Fruit fly (Drosophila melanogaster): ENCODE data around the gene CG42728.

Gene CG42728

DNA sequence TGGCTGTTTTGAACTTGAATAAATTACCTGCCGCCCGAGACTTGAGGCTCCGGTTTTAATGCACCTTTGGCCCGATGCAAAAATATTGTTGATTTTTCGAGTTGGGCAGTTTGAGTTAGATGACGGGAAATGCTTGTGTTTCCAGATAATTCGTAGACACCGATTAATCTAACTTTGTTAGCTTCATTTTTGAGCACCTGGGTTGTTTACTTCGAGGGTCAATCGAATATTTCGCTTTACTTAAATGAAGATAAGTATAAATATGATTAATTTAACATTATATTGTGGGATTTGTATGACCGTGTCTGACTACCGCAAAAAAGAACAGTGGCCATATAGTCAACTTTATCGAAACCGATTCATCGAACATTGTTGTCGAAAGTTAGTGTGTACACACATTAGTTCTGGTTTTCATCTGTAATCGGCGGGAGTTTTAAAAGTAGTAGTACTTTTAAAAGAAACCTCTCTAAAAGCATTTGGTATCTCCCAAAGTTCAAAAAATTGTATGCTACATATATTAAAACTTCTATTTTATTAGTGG lies 4.1 kb downstream of the CG42728 start, which contains the start of gene CG7945:
TSS of gene CG7945 (minus strand) at position 332 of the 541 bp plus-strand sequence.
- TF ChIP-seq Myc (optimal IDR thresholded peaks at IDR 0.05) (no peak), ttk (optimal IDR thresholded peaks at IDR 0.05) (no peak), insv (optimal IDR thresholded peaks at IDR 0.05) (no peak), h (optimal IDR thresholded peaks at IDR 0.05) (no peak), psq (optimal IDR thresholded peaks at IDR 0.05) (no peak), Sin3A (optimal IDR thresholded peaks at IDR 0.05) (no peak)

DNA sequence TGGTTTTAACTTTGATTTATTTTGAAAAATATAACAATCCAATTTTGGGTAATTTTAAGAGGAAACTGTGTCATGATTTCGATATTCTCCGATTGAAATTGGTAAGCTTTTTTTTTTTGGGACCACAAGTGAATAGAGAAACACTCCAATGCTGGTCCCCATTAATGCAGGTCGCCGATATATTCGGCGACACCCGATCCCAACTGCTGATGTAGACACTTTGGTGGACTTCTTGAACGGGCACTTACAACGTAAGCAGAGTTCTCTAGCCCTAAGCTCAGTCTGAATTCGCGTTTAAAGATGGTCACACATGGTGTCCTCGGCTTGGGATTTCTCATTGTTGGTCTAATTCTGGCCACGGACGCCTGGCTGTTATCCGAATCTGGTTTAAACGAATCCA lies 7.7 kb downstream of the CG42728 start, which contains the start of gene yellow-k:
TSS of gene yellow-k (plus strand) at position 301 of the 400 bp plus-strand sequence.
- TF ChIP-seq h (optimal IDR thresholded peaks at IDR 0.05) (no peak), Sin3A (optimal IDR thresholded peaks at IDR 0.05) (no peak), insv (optimal IDR thresholded peaks at IDR 0.05) (no peak), psq (optimal IDR thresholded peaks at IDR 0.05) (no peak), Myc (optimal IDR thresholded peaks at IDR 0.05) (no peak), ttk (optimal IDR thresholded peaks at IDR 0.05) (no peak)

DNA sequence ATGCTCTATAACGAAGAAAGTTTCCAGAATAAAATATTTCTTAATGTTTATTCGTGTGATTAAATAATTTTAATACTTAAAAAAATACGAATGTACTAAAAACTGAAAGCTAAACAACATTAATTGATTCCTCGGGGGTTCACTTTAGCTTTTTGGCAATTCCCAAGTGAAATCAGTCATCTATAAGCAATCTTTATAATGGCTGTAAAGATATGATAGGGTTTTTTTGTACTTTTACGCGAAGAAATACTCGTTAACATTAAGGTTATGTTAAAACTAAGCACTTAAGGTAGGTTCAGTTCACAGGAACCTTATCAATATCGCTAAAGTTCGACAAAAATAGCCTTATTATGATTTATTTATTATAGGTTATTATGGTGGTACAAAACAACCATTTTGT lies 8.1 kb downstream of the CG42728 start:
- TF ChIP-seq Myc (optimal IDR thresholded peaks at IDR 0.05) (no peak), psq (optimal IDR thresholded peaks at IDR 0.05) (no peak), insv (optimal IDR thresholded peaks at IDR 0.05) (no peak), ttk (optimal IDR thresholded peaks at IDR 0.05) (no peak), Sin3A (optimal IDR thresholded peaks at IDR 0.05) (no peak), h (optimal IDR thresholded peaks at IDR 0.05) (no peak)

DNA sequence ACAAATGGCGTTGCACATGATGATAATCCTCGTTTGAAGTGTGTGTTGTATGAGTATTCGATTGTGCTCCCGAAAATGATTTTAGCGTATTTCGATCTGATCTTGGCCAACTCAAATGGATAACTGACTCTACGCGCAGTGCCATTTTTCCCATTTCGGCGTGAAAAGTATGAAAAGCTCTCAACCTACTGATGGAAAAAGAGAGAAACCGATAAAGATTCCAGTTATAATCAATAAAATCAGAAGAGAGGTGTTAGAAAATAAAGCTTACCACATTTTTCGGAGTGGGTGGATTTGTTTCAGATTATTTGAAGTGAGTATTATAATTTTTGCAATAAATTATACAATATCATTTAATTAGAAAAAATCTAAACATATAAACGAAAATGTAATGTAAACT lies 8.5 kb downstream of the CG42728 start, which contains the start of gene mex1:
TSS of gene mex1 (minus strand) at position 101 of the 400 bp plus-strand sequence.
- TF ChIP-seq h (optimal IDR thresholded peaks at IDR 0.05), result no peak
- TF ChIP-seq Sin3A (optimal IDR thresholded peaks at IDR 0.05), result no peak
- no peak for TF ChIP-seq insv (optimal IDR thresholded peaks at IDR 0.05)
- no peak for TF ChIP-seq Myc (optimal IDR thresholded peaks at IDR 0.05)
- no peak for TF ChIP-seq ttk (optimal IDR thresholded peaks at IDR 0.05)
- no peak for TF ChIP-seq psq (optimal IDR thresholded peaks at IDR 0.05)

DNA sequence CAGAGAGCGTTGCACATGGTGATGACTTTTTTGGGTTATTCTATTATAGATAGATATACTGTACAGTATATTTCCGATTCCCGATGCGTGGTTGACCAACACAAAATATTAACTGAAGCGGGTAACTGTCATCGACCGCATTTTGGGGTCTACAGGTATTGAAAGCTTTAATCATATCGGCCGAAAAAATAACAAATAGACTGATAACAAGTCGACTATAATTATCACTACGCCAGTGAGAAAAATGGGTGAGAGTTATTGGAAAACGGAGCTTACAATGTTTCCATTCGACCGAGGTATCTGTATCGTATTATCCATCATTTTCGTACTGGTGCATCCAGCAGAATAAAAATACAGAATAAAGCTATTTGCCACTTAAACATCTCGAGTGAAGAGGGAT lies 9.7 kb downstream of the CG42728 start:
- TF ChIP-seq Sin3A (optimal IDR thresholded peaks at IDR 0.05) (no peak), h (optimal IDR thresholded peaks at IDR 0.05) (no peak), insv (optimal IDR thresholded peaks at IDR 0.05) (no peak), psq (optimal IDR thresholded peaks at IDR 0.05) (no peak), ttk (optimal IDR thresholded peaks at IDR 0.05) (no peak), Myc (optimal IDR thresholded peaks at IDR 0.05) (no peak)

DNA sequence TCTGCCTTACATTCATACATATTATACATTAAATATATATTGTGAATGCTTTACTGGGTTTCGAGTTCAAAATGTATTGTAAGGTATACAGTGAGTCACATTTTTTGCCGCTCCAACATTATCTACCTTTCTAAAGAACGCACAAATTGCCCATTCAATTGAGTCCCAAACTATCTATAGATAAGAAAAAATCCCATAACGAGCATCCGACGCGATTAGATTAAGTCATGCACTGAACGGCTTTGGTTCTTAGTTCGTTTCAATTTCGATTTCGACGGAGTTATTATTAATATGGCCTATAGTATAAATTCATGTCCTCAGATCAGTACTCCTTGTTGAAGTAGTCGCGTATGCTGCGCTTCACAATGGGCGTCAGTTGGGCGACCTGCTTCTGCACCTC lies 10.5 kb downstream of the CG42728 start:
- TF ChIP-seq insv (optimal IDR thresholded peaks at IDR 0.05) (no peak), Sin3A (optimal IDR thresholded peaks at IDR 0.05) (no peak), psq (optimal IDR thresholded peaks at IDR 0.05) (no peak), ttk (optimal IDR thresholded peaks at IDR 0.05) (no peak)

DNA sequence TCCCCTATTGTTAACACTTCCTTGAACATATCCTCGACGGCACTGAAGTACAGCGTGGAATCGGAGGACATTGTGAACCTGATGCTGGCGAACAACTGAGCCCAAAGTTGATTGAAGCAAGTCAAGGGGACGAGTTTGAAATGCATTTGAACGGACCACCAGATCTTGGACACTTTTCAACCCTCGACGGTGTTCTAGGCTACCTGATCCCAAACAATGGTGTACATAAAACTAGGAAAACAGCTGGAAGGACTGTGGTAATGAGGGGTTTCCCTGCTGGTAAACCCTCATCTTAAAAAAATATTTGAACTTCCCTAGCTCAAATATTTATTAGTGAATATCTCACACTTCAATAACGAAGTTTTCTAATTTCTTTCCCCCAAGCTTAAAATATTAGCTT lies 11.0 kb downstream of the CG42728 start, which contains the start of gene CG13454:
TSS of gene CG13454 (minus strand) at position 101 of the 400 bp plus-strand sequence.
- TF ChIP-seq ttk (optimal IDR thresholded peaks at IDR 0.05), result no peak
- no peak for TF ChIP-seq h (optimal IDR thresholded peaks at IDR 0.05)
- TF ChIP-seq Sin3A (optimal IDR thresholded peaks at IDR 0.05), result no peak
- TF ChIP-seq psq (optimal IDR thresholded peaks at IDR 0.05), result no peak
- no peak for TF ChIP-seq Myc (optimal IDR thresholded peaks at IDR 0.05)
- TF ChIP-seq insv (optimal IDR thresholded peaks at IDR 0.05), result no peak

DNA sequence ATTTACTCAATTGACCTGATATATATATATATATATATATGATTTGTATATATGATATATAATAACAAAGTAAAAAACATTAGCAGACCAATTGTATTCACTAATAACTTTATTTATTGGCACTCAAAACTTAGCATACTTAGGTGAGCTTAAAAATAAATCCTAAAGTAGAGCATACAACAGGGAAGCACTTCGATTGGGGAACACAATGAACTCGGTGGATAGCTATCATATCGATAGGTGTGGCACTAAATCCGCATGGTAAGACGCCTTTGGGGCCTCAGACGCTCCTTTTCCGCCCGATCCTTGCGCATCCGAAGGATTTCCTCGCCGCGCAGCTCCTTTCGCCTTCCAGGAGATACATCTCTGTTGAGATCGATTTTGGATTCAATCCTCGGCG lies 11.6 kb downstream of the CG42728 start:
- no peak for TF ChIP-seq insv (optimal IDR thresholded peaks at IDR 0.05)
- no peak for TF ChIP-seq h (optimal IDR thresholded peaks at IDR 0.05)
- no peak for TF ChIP-seq psq (optimal IDR thresholded peaks at IDR 0.05)
- no peak for TF ChIP-seq ttk (optimal IDR thresholded peaks at IDR 0.05)
- no peak for TF ChIP-seq Sin3A (optimal IDR thresholded peaks at IDR 0.05)
- TF ChIP-seq Myc (optimal IDR thresholded peaks at IDR 0.05), result no peak

DNA sequence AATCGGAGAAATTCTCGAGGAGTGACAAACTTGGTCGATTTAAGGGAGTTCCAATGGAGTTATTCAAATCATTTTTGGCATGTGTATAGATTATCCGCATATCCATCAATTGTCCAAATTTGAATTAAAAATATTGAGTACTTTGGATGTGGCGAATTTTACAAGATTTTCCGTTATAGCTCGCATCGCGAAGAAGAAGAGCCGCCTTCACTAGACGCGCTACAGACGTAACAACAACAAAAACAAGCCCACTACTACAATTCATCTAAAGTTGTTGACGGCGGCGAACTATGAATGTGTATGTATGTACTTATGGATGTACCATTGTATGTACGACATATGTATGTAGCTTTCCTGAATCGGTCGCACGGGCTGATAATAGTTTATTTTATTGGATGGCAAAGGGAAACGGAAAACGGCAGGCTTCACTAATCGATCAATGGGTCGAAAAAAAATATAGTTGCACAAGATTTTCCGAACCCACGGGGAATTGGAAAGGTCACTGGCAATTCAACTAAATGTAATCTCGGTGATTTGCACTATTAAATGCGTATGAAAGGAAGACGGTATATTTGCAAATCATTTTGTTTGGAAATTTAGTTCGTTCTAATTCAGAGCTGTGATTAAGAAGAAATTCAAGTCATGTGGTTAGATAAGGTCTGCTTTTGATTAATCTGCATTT lies 13.0 kb downstream of the CG42728 start:
- TF ChIP-seq h (optimal IDR thresholded peaks at IDR 0.05), result no peak
- no peak for TF ChIP-seq ttk (optimal IDR thresholded peaks at IDR 0.05)
- TF ChIP-seq insv (optimal IDR thresholded peaks at IDR 0.05), result no peak
- no peak for TF ChIP-seq Sin3A (optimal IDR thresholded peaks at IDR 0.05)
- TF ChIP-seq psq (optimal IDR thresholded peaks at IDR 0.05), result no peak
- no peak for TF ChIP-seq Myc (optimal IDR thresholded peaks at IDR 0.05)

DNA sequence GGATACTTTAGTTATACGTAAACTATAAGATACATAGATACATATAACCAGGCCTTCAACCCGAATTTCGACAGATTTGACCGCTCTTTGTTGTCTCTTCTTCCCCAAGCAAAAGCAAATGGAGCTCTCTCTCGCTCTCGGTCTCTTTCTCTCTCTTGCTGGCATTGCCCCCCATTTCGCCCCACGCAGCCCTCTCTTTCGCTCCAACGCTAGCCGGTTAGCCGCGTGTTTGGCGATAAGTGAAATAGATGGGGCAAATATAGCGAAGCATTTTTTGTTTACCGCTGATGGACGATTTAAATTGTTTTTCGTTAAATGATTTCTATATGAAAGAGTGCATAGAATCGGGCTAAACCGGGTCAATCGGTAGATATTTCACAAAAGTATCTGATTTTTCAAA lies 13.6 kb downstream of the CG42728 start:
- TF ChIP-seq Myc (optimal IDR thresholded peaks at IDR 0.05), result no peak
- no peak for TF ChIP-seq insv (optimal IDR thresholded peaks at IDR 0.05)
- TF ChIP-seq h (optimal IDR thresholded peaks at IDR 0.05), result no peak
- TF ChIP-seq Sin3A (optimal IDR thresholded peaks at IDR 0.05), result no peak
- TF ChIP-seq ttk (optimal IDR thresholded peaks at IDR 0.05), result no peak
- TF ChIP-seq psq (optimal IDR thresholded peaks at IDR 0.05), result no peak

DNA sequence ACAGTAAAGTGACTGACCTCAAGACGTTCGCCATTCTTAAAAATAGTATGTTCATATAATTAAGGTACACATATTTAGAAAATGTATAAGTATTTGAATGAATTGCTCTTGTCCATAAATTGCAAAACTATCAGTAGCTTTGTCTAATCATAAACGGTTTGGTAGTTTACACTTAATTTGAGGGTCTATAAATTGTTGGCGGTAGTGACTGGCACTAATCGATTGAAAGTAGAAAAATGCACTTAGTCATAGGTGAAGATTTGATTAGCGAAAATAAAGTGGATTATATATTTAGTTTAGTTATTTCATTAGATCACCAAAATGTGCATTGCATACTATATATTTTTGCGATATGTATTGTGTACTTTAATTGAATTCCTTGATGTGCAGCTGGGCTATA lies 14.3 kb downstream of the CG42728 start:
- TF ChIP-seq h (optimal IDR thresholded peaks at IDR 0.05) (no peak), Myc (optimal IDR thresholded peaks at IDR 0.05) (no peak), ttk (optimal IDR thresholded peaks at IDR 0.05) (no peak), psq (optimal IDR thresholded peaks at IDR 0.05) (no peak), Sin3A (optimal IDR thresholded peaks at IDR 0.05) (no peak), insv (optimal IDR thresholded peaks at IDR 0.05) (no peak)

DNA sequence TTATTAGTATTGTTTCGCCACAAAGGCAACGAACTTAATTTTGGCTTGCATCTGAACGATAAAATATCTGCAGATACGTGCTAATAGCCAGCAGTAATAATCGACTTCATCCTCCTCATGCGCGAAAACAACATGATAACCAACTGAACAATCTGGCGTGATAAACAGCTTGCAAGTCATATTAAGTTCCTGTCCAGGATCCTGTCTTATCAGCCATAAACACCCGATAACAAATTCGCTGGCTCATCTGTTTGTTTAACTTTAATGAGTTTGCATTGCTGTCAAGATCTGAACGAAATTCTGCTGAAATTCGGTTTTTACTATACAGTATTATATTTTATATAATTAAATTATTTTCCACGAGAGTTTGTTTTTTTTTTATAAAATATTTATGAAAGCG lies 14.7 kb downstream of the CG42728 start:
- TF ChIP-seq Sin3A (optimal IDR thresholded peaks at IDR 0.05) (no peak), ttk (optimal IDR thresholded peaks at IDR 0.05) (no peak), h (optimal IDR thresholded peaks at IDR 0.05) (no peak)
